Worm (Caenorhabditis elegans) whole organism, L3 larva: ENCODE results near the gene mspn-1.

Experiments used
- elt-1 ChIP-seq: fragments of 150-350 bp; optimal IDR thresholded peaks from 2 replicates; lab custom pipeline; 2014; ENCODE audit warnings: missing biosample characterization, missing genetic modification characterization
- nhr-11 ChIP-seq: fragments of 150-350 bp; optimal IDR thresholded peaks from 2 replicates; lab custom pipeline; 2014; ENCODE audit warnings: missing biosample characterization, missing genetic modification characterization
- snpc-4 ChIP-seq: fragments of 150-350 bp; optimal IDR thresholded peaks from 2 replicates; lab custom pipeline; 2014; ENCODE audit warnings: missing biosample characterization, missing genetic modification characterization

- TF ChIP-seq snpc-4 (tag; lab: Kevin White, UChicago) (peak; percentile 42), elt-1 (tag; lab: Kevin White, UChicago) (no peak), nhr-11 (tag; lab: Kevin White, UChicago) (no peak)
These were observed 48.8 kb upstream of the mspn-1 start, which contains the start of the genes gtbp-1 and K08F4.3 for ce11 chrIV:10128906-10129386.
